Worm (Caenorhabditis elegans) whole organism, dauer: ENCODE results near the gene del-6.

Experiments
- unc-62 ChIP-seq: sonication (generic microtip); optimal IDR thresholded peaks from 2 replicates; lab custom pipeline; 2017; ENCODE audit warnings: missing biosample characterization, missing genetic modification reagents, missing genetic modification characterization

del-6 gene

ce11 chrV:10560621-10561020 lies 12.1 kb upstream of the del-6 start, which contains the start of gene col-152:
TSS of gene col-152 (plus strand) at chrV:10560921.
- no peak for TF ChIP-seq unc-62 (GFP tag; lab: Kevin White, UChicago)

- TF ChIP-seq unc-62 (GFP tag; lab: Kevin White, UChicago): no peak
These were observed 11.1 kb upstream of the del-6 start for ce11 chrV:10561632-10562031.

- no peak for TF ChIP-seq unc-62 (GFP tag; lab: Kevin White, UChicago)
These were observed 9.9 kb upstream of the del-6 start for ce11 chrV:10562817-10563216.

- no peak for TF ChIP-seq unc-62 (GFP tag; lab: Kevin White, UChicago)
These were observed 8.6 kb upstream of the del-6 start for ce11 chrV:10564140-10564539.

- TF ChIP-seq unc-62 (GFP tag; lab: Kevin White, UChicago): no peak
These were observed 7.8 kb upstream of the del-6 start, which contains the start of gene cat-4 for ce11 chrV:10564830-10565365. TSS of gene cat-4 (plus strand) at chrV:10564880.

- TF ChIP-seq unc-62 (GFP tag; lab: Kevin White, UChicago): no peak
These were observed 4.2 kb upstream of the del-6 start for ce11 chrV:10568496-10568895.

- TF ChIP-seq unc-62 (GFP tag; lab: Kevin White, UChicago): no peak
These were observed 1.2 kb upstream of the del-6 start for ce11 chrV:10571523-10571922.

ce11 chrV:10574197-10574596 lies 1.5 kb downstream of the del-6 start:
- no peak for TF ChIP-seq unc-62 (GFP tag; lab: Kevin White, UChicago)

ce11 chrV:10576319-10576718 lies 3.6 kb downstream of the del-6 start, which contains the start of gene vps-54:
TSS of gene vps-54 (minus strand) at chrV:10576419.
- no peak for TF ChIP-seq unc-62 (GFP tag; lab: Kevin White, UChicago)

- no peak for TF ChIP-seq unc-62 (GFP tag; lab: Kevin White, UChicago)
These were observed 5.5 kb downstream of the del-6 start, which contains the start of gene mics-1 for ce11 chrV:10578226-10578625. TSS of gene mics-1 (minus strand) at chrV:10578326.

- no peak for TF ChIP-seq unc-62 (GFP tag; lab: Kevin White, UChicago)
These were observed 6.2 kb downstream of the del-6 start, which contains the start of the genes erh-1 and lpd-9 for ce11 chrV:10578938-10579337. TSS of gene erh-1 (minus strand) at chrV:10579141. TSS of gene lpd-9 (plus strand) at chrV:10579305.

- TF ChIP-seq unc-62 (GFP tag; lab: Kevin White, UChicago): no peak
These were observed 7.9 kb downstream of the del-6 start for ce11 chrV:10580638-10581037.

- no peak for TF ChIP-seq unc-62 (GFP tag; lab: Kevin White, UChicago)
These were observed 9.2 kb downstream of the del-6 start, which contains the start of gene T21C9.6 for ce11 chrV:10581837-10582300. TSS of gene T21C9.6 (plus strand) at chrV:10581887.

ce11 chrV:10588694-10589093 lies 16.0 kb downstream of the del-6 start, which contains the start of gene srg-32:
TSS of gene srg-32 (minus strand) at chrV:10588794.
- no peak for TF ChIP-seq unc-62 (GFP tag; lab: Kevin White, UChicago)

- no peak for TF ChIP-seq unc-62 (GFP tag; lab: Kevin White, UChicago)
These were observed 17.2 kb downstream of the del-6 start, which contains the start of gene ttr-23 for ce11 chrV:10589774-10590528. TSS of gene ttr-23 (minus strand) at chrV:10589860.

- TF ChIP-seq unc-62 (GFP tag; lab: Kevin White, UChicago): no peak
These were observed 19.8 kb downstream of the del-6 start, which contains the start of gene T21C9.9 for ce11 chrV:10592479-10592878. TSS of gene T21C9.9 (minus strand) at chrV:10592579.
